Worm (Caenorhabditis elegans) whole organism, mixed stage, embryonic: ENCODE measurements around the gene Y46G5A.15.
"Not testable (repeated sequence)": the region's sequence is repeated elsewhere in the genome, so short reads cannot be mapped to it uniquely, and the experiment has no call there.

Experiments
- lin-32 ChIP-seq: fragments of 200-800 bp; sonication (Bioruptor generic); optimal IDR thresholded peaks from 2 replicates; lab custom pipeline; 2018; ENCODE audit warnings: mild to moderate bottlenecking, missing genetic modification characterization, missing compliant biosample characterization
- tbx-8 ChIP-seq: fragments of 200-800 bp; sonication (Bioruptor generic); optimal IDR thresholded peaks from 2 replicates; lab custom pipeline; 2018; ENCODE audit warnings: mild to moderate bottlenecking, missing genetic modification characterization, moderate library complexity, missing compliant biosample characterization

DNA sequence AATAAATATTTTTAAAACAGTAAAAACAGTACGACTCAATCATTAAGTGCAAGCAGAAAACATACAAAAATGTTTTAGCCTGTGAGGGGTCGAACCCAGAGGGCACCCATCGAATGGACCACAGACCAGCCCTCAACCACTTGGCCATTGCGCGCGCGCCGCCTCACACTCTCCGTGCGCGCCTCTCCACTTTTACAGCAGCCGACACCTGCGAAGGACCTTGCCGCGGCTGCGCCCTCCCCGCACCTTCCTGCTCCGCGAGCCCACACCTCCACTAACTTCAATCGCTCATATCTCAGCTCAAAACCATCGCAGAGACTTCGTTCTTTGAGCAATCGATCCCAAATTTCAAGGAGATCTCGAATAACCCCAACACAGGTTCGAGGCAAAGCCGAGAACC lies 6.8 kb downstream of the Y46G5A.15 start:
- not testable (repeated sequence) for TF ChIP-seq tbx-8; lin-32 (GFP tag; lab: Kevin White, UChicago)
